Worm (Caenorhabditis elegans): ENCODE data around the gene srw-21.

DNA sequence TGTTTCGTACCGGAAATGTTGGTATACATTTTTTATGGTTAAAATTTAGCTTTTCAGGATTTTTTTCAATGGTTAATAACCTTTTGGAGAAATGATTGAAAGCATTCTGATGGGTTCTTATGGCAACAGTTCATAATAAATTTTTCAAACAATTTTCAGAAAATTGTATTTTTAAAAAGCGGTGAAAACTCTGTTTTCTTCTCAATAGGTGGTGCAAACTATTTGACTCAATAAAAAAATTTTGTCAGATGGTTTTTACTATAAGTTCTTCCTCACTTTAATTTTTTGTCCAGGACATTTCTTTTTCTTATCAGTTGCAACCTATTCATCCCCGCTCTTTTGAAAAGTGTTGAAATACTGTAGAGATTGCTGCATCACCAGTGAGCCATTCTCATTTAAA, 39.0 kb upstream of the srw-21 start, which contains the start of gene T26H5.14:
- TF ChIP-seq skn-1 (tag; optimal IDR thresholded peaks at IDR 0.05) (no peak), aha-1 (tag; optimal IDR thresholded peaks at IDR 0.05) (no peak), jun-1 (tag; optimal IDR thresholded peaks at IDR 0.05) (no peak), lsy-2 (tag; optimal IDR thresholded peaks at IDR 0.05) (no peak), hpl-2 (GFP tag; optimal IDR thresholded peaks at IDR 0.05) (no peak), sox-4 (tag; optimal IDR thresholded peaks at IDR 0.05) (no peak), unc-62 (GFP tag; optimal IDR thresholded peaks at IDR 0.05) (no peak), dpl-1 (GFP tag; optimal IDR thresholded peaks at IDR 0.05) (no peak), snpc-4 (tag; optimal IDR thresholded peaks at IDR 0.05) (no peak), mef-2 (tag; optimal IDR thresholded peaks at IDR 0.05) (no peak)

Measured in whole organism, L1 larva.